Worm (Caenorhabditis elegans) whole organism, young adult: Measurements from ENCODE around the gene C36A4.4.

Experiments used
- F10E7.11 ChIP-seq: sonication (generic microtip); optimal IDR thresholded peaks from 2 replicates; lab custom pipeline; 2017; ENCODE audit warnings: mild to moderate bottlenecking, missing genetic modification characterization, moderate library complexity, missing compliant biosample characterization
- Y95B8A.8 ChIP-seq: fragments of 200-800 bp; sonication (Bioruptor generic); IDR thresholded peaks from 2 replicates; pipeline ENCODE4 v1.3.6; 2022; ENCODE audit warnings: missing genetic modification reagents, missing genetic modification characterization, missing compliant biosample characterization
- attf-3 ChIP-seq: fragments of 200-800 bp; sonication (Bioruptor generic); conservative IDR thresholded peaks from 2 replicates; pipeline ENCODE4 v1.3.6; 2022; ENCODE audit warnings: missing genetic modification reagents, missing genetic modification characterization, missing compliant biosample characterization
- ceh-27 ChIP-seq: fragments of 200-800 bp; sonication (Bioruptor generic); optimal IDR thresholded peaks from 2 replicates; lab custom pipeline; 2018; ENCODE audit warnings: mild to moderate bottlenecking, missing genetic modification characterization, moderate library complexity, missing compliant biosample characterization
- die-1 ChIP-seq: sonication (generic microtip); optimal IDR thresholded peaks from 2 replicates; lab custom pipeline; 2016; ENCODE audit warnings: missing genotype, mild to moderate bottlenecking, missing genetic modification characterization, missing compliant biosample characterization
- hlh-26 ChIP-seq: fragments of 200-800 bp; sonication (Bioruptor generic); conservative IDR thresholded peaks from 2 replicates; pipeline ENCODE4 v1.3.6; 2022; ENCODE audit warnings: missing genetic modification reagents, missing genetic modification characterization, missing compliant biosample characterization
- let-526 ChIP-seq: fragments of 200-800 bp; sonication (Bioruptor generic); IDR thresholded peaks from 2 replicates; pipeline ENCODE4 v1.3.6; 2022; ENCODE audit warnings: missing genetic modification reagents, missing genetic modification characterization, missing compliant biosample characterization
- lin-35 ChIP-seq, 3 experiments: fragments of 150-350 bp in 2 of 3; sonication (generic microtip) in 1 of 3; optimal IDR thresholded peaks; 2 replicates each; lab custom pipeline; 2014 to 2018; ENCODE audit warnings: missing biosample characterization in 3 of 3, missing genetic modification characterization in 3 of 3, missing genetic modification reagents in 3 of 3
- madf-6 ChIP-seq: fragments of 200-800 bp; sonication (Bioruptor generic); IDR thresholded peaks from 2 replicates; pipeline ENCODE4 v1.3.6; 2022; ENCODE audit warnings: missing genetic modification reagents, missing genetic modification characterization, missing compliant biosample characterization
- rpc-1 ChIP-seq, 2 experiments: fragments of 150-350 bp in 1 of 2; sonication (generic microtip) in 1 of 2; optimal IDR thresholded peaks; 2 replicates each; lab custom pipeline; 2014 to 2018; ENCODE audit warnings: missing biosample characterization in 1 of 2, missing genetic modification characterization in 1 of 2, missing genetic modification reagents in 1 of 2, missing genotype in 1 of 2

- no peak for TF ChIP-seq hlh-26
- no peak for TF ChIP-seq die-1 (tag; lab: Kevin White, UChicago)
- no peak for TF ChIP-seq attf-3 (GFP tag; lab: Robert Waterston, UW)
- TF ChIP-seq let-526 (GFP tag; lab: Robert Waterston, UW) = no peak
- no peak for TF ChIP-seq lin-35 (GFP tag; optimal IDR thresholded peaks at IDR 0.05; lab: Kevin White, UChicago)
- TF ChIP-seq madf-6 (GFP tag; lab: Robert Waterston, UW) = no peak
- no peak for TF ChIP-seq ceh-27 (GFP tag; lab: Kevin White, UChicago)
- TF ChIP-seq rpc-1 (optimal IDR thresholded peaks at IDR 0.05; lab: Kevin White, UChicago) = no peak
- no peak for TF ChIP-seq rpc-1 (tag; optimal IDR thresholded peaks at IDR 0.05; lab: Kevin White, UChicago)
- no peak for TF ChIP-seq F10E7.11 (tag; lab: Kevin White, UChicago)
- no peak for TF ChIP-seq Y95B8A.8
Measured at ce11 chrIII:3809008-3809407, 34.4 kb downstream of the C36A4.4 start, which contains the start of gene toh-1.
